Worm (Caenorhabditis elegans) whole organism, early embryonic: Measurements from ENCODE around the gene cut-1.

Experiments used
- B0310.2 ChIP-seq: sonication (generic microtip); optimal IDR thresholded peaks from 2 replicates; lab custom pipeline; 2016; ENCODE audit warnings: mild to moderate bottlenecking, missing genetic modification characterization, missing compliant biosample characterization
- F13C5.2 ChIP-seq: sonication (generic microtip); optimal IDR thresholded peaks from 2 replicates; lab custom pipeline; 2017; ENCODE audit warnings: mild to moderate bottlenecking, missing genetic modification characterization, inconsistent platforms, missing compliant biosample characterization
- aly-1 ChIP-seq: sonication (generic microtip); optimal IDR thresholded peaks from 2 replicates; lab custom pipeline; 2016; ENCODE audit warnings: missing genetic modification characterization, missing compliant biosample characterization
- ama-1 ChIP-seq: fragments of 150-350 bp; optimal IDR thresholded peaks from 2 replicates; lab custom pipeline; 2014
- ceh-13 ChIP-seq: fragments of 200-800 bp; sonication (Bioruptor generic); optimal IDR thresholded peaks from 2 replicates; lab custom pipeline; 2018; ENCODE audit warnings: mild to moderate bottlenecking, missing genetic modification characterization, missing compliant biosample characterization
- ceh-36 ChIP-seq: sonication (generic microtip); optimal IDR thresholded peaks from 2 replicates; lab custom pipeline; 2016; ENCODE audit warnings: missing genetic modification characterization, inconsistent platforms, missing compliant biosample characterization
- ets-7 ChIP-seq: sonication (generic microtip); optimal IDR thresholded peaks from 2 replicates; lab custom pipeline; 2016; ENCODE audit warnings: missing genotype, missing genetic modification characterization, missing compliant biosample characterization
- flt-1 ChIP-seq: fragments of 200-800 bp; sonication (Bioruptor generic); IDR thresholded peaks from 2 replicates; pipeline ENCODE4 v1.3.6; 2022; ENCODE audit warnings: missing genetic modification characterization, missing compliant biosample characterization
- hmbx-1 ChIP-seq: sonication (generic microtip); optimal IDR thresholded peaks from 2 replicates; lab custom pipeline; 2016; ENCODE audit warnings: mild to moderate bottlenecking, missing genetic modification characterization, missing compliant biosample characterization
- hmg-4 ChIP-seq: fragments of 200-800 bp; sonication (Bioruptor generic); optimal IDR thresholded peaks from 2 replicates; lab custom pipeline; 2018; ENCODE audit warnings: mild to moderate bottlenecking, missing genetic modification characterization, missing compliant biosample characterization
- hnd-1 ChIP-seq: sonication (generic microtip); optimal IDR thresholded peaks from 2 replicates; lab custom pipeline; 2016; ENCODE audit warnings: missing genetic modification characterization, missing compliant biosample characterization
- pes-1 ChIP-seq: fragments of 200-800 bp; sonication (Bioruptor generic); IDR thresholded peaks from 2 replicates; pipeline ENCODE4 v1.3.6; 2022; ENCODE audit warnings: missing genetic modification reagents, missing genetic modification characterization, missing compliant biosample characterization
- scrt-1 ChIP-seq: fragments of 200-800 bp; sonication (Bioruptor generic); IDR thresholded peaks from 2 replicates; pipeline ENCODE4 v1.3.6; 2022; ENCODE audit warnings: missing genetic modification characterization, missing compliant biosample characterization
- sea-1 ChIP-seq: fragments of 200-800 bp; sonication (Bioruptor generic); conservative IDR thresholded peaks from 2 replicates; pipeline ENCODE4 v1.3.6; 2022; ENCODE audit warnings: missing genetic modification characterization, missing compliant biosample characterization
- tbx-11 ChIP-seq: fragments of 200-800 bp; sonication (Bioruptor generic); IDR thresholded peaks from 2 replicates; pipeline ENCODE4 v1.3.6; 2022; ENCODE audit warnings: missing genetic modification characterization, missing compliant biosample characterization
- tbx-37 ChIP-seq: fragments of 200-800 bp; sonication (Bioruptor generic); conservative IDR thresholded peaks from 2 replicates; pipeline ENCODE4 v1.3.6; 2022; ENCODE audit warnings: missing genetic modification reagents, missing genetic modification characterization, missing compliant biosample characterization
- tra-4 ChIP-seq: sonication (generic microtip); optimal IDR thresholded peaks from 2 replicates; lab custom pipeline; 2017; ENCODE audit warnings: missing genetic modification characterization, missing compliant biosample characterization

The cut-1 gene

ce11 chrII:11268822-11269221 is at the start of gene cut-1:
Gene cut-1 (plus strand): TSS chrII:11269122.
- TF ChIP-seq ceh-36 (tag; lab: Kevin White, UChicago): no peak
- TF ChIP-seq tbx-37: no peak
- no peak for TF ChIP-seq scrt-1 (GFP tag; lab: Robert Waterston, UW)
- TF ChIP-seq tra-4 (tag; lab: Kevin White, UChicago): no peak
- no peak for TF ChIP-seq pes-1 (GFP tag; lab: Robert Waterston, UW)
- no peak for TF ChIP-seq hnd-1
- no peak for TF ChIP-seq ceh-13 (GFP tag; lab: Kevin White, UChicago)
- no peak for TF ChIP-seq hmg-4
- no peak for TF ChIP-seq ama-1
- no peak for TF ChIP-seq hmbx-1 (tag; lab: Kevin White, UChicago)
- no peak for TF ChIP-seq flt-1 (GFP tag; lab: Robert Waterston, UW)
- no peak for TF ChIP-seq aly-1
- TF ChIP-seq tbx-11 (GFP tag; lab: Robert Waterston, UW): no peak
- TF ChIP-seq ets-7 (tag; lab: Kevin White, UChicago): no peak
- TF ChIP-seq sea-1 (GFP tag; lab: Robert Waterston, UW): no peak
- TF ChIP-seq F13C5.2 (tag; lab: Kevin White, UChicago): no peak
- TF ChIP-seq B0310.2 (tag; lab: Kevin White, UChicago): no peak

- no peak for TF ChIP-seq hmbx-1 (tag; lab: Kevin White, UChicago)
- TF ChIP-seq tbx-37: no peak
- no peak for TF ChIP-seq aly-1
- no peak for TF ChIP-seq ets-7 (tag; lab: Kevin White, UChicago)
- TF ChIP-seq ceh-36 (tag; lab: Kevin White, UChicago): no peak
- no peak for TF ChIP-seq ceh-13 (GFP tag; lab: Kevin White, UChicago)
- no peak for TF ChIP-seq sea-1 (GFP tag; lab: Robert Waterston, UW)
- no peak for TF ChIP-seq tra-4 (tag; lab: Kevin White, UChicago)
- no peak for TF ChIP-seq pes-1 (GFP tag; lab: Robert Waterston, UW)
- no peak for TF ChIP-seq ama-1
- TF ChIP-seq tbx-11 (GFP tag; lab: Robert Waterston, UW): no peak
- TF ChIP-seq flt-1 (GFP tag; lab: Robert Waterston, UW): no peak
- TF ChIP-seq B0310.2 (tag; lab: Kevin White, UChicago): no peak
- no peak for TF ChIP-seq hmg-4
- no peak for TF ChIP-seq scrt-1 (GFP tag; lab: Robert Waterston, UW)
- TF ChIP-seq hnd-1: no peak
- TF ChIP-seq F13C5.2 (tag; lab: Kevin White, UChicago): no peak
These were observed 47.1 kb upstream of the cut-1 start, which contains the start of gene plpr-1 for ce11 chrII:11221771-11222355. Gene plpr-1 (plus strand): TSS chrII:11222305.

DNA sequence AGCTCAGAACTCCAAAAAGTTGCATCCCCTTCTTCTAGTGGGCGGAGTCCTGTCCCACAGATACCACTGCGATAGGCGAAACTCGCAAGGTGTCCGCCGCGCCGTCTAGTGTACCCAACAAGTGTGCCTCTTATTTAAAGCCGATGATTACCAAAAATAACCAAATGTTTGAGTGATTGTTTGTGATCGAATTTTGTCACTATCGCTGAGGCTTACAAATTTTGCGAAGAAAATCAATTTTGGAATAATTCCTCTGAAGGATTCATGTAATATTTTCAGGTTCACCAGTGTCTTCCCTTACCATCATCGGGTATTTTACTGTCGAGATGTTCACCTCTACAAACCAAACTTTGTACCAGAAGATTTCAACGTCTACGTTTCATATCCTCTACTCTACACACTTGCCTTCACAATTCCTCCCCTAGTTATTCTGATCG is 44.9 kb upstream of the cut-1 start:
- TF ChIP-seq B0310.2 (tag; lab: Kevin White, UChicago) (no peak), F13C5.2 (tag; lab: Kevin White, UChicago) (peak; percentile 38)

DNA sequence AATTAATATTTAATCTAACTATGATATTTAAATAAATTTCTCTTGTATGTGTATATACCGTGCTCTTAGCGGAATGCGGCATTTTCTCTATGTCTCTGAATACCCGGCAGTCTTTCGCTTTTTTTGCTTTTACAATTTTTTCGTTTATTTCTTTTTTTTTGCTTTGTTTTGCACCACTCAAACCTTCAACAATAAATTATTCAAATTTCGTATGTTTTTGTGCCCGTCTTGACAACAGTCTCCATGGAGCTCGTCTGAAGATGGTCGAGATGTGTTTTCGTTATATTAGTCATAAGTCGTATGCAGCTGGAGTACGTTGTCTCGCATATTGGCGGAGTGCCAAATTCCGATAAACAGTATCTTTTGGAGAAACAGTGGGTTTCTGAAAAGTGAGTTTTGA is 42.5 kb upstream of the cut-1 start, which contains the start of gene T06D8.2:
T06D8.2 (plus strand) TSS at position 301 of the 400 bp plus-strand sequence.
- TF ChIP-seq flt-1 (GFP tag; lab: Robert Waterston, UW): no peak
- TF ChIP-seq sea-1 (GFP tag; lab: Robert Waterston, UW): no peak
- no peak for TF ChIP-seq scrt-1 (GFP tag; lab: Robert Waterston, UW)
- no peak for TF ChIP-seq F13C5.2 (tag; lab: Kevin White, UChicago)
- no peak for TF ChIP-seq ceh-13 (GFP tag; lab: Kevin White, UChicago)
- no peak for TF ChIP-seq tbx-37
- no peak for TF ChIP-seq B0310.2 (tag; lab: Kevin White, UChicago)
- TF ChIP-seq hmbx-1 (tag; lab: Kevin White, UChicago): no peak
- TF ChIP-seq ceh-36 (tag; lab: Kevin White, UChicago): no peak
- TF ChIP-seq aly-1: no peak
- TF ChIP-seq tra-4 (tag; lab: Kevin White, UChicago): no peak
- TF ChIP-seq pes-1 (GFP tag; lab: Robert Waterston, UW): no peak
- TF ChIP-seq ets-7 (tag; lab: Kevin White, UChicago): no peak
- no peak for TF ChIP-seq ama-1
- no peak for TF ChIP-seq hnd-1

ce11 chrII:11234751-11235150 is 34.2 kb upstream of the cut-1 start, which contains the start of gene cox-15:
Gene cox-15 (minus strand): TSS chrII:11234952.
- no peak for TF ChIP-seq tbx-11 (GFP tag; lab: Robert Waterston, UW)
- TF ChIP-seq hnd-1: no peak
- TF ChIP-seq sea-1 (GFP tag; lab: Robert Waterston, UW): no peak
- no peak for TF ChIP-seq scrt-1 (GFP tag; lab: Robert Waterston, UW)
- TF ChIP-seq hmg-4: no peak
- no peak for TF ChIP-seq ets-7 (tag; lab: Kevin White, UChicago)
- TF ChIP-seq tra-4 (tag; lab: Kevin White, UChicago): no peak
- TF ChIP-seq ceh-13 (GFP tag; lab: Kevin White, UChicago): no peak
- TF ChIP-seq ama-1: no peak
- no peak for TF ChIP-seq F13C5.2 (tag; lab: Kevin White, UChicago)
- TF ChIP-seq aly-1: no peak
- TF ChIP-seq hmbx-1 (tag; lab: Kevin White, UChicago): no peak
- no peak for TF ChIP-seq tbx-37
- TF ChIP-seq flt-1 (GFP tag; lab: Robert Waterston, UW): no peak
- TF ChIP-seq ceh-36 (tag; lab: Kevin White, UChicago): no peak
- TF ChIP-seq pes-1 (GFP tag; lab: Robert Waterston, UW): no peak
- no peak for TF ChIP-seq B0310.2 (tag; lab: Kevin White, UChicago)

DNA sequence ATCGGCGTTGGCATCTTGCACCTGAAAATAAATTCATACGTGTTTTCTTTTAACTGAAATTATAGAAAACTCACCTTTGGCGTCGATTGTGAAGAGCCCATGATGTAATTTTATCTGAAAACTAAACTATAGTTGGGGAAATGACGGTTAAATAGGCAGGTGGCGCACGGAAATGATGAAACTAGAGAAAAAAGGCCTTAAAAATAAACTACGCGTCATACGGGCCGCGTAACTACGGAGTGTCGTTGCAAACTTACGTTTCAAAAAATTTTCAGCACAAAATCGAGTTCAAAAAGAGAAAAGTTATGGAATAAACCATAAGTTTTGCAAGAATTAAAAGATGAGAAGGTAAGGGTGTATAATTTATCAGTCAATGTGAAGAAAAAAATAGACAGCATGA is 32.6 kb upstream of the cut-1 start, which contains the start of gene cchl-1:
cchl-1 (minus strand) TSS at position 114 of the 400 bp plus-strand sequence.
- TF ChIP-seq ama-1 (peak; percentile 2), tbx-11 (GFP tag; lab: Robert Waterston, UW) (no peak), ets-7 (tag; lab: Kevin White, UChicago) (no peak)

DNA sequence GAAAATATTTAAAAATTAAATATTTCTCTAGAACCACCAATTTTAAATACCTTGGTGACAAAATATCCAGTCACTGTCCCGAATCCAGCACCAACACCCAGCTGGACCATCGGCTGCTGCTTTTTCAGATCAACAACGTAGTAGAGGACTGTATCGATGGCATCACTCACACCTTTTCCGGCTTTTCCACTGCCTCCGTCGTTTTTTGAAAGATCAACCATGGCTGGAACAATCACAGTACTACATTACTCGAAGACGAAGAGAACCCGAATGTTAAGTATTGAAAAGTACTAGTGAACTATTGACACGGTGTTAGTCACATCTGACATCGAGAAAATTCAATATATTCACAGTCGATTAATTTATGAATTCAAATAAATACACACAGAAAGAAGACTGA is 31.8 kb upstream of the cut-1 start, which contains the start of gene fndc-1:
fndc-1 (minus strand) TSS at position 227 of the 400 bp plus-strand sequence.
- no peak for TF ChIP-seq tbx-37
- no peak for TF ChIP-seq hmbx-1 (tag; lab: Kevin White, UChicago)
- TF ChIP-seq scrt-1 (GFP tag; lab: Robert Waterston, UW): no peak
- no peak for TF ChIP-seq B0310.2 (tag; lab: Kevin White, UChicago)
- TF ChIP-seq sea-1 (GFP tag; lab: Robert Waterston, UW): no peak
- TF ChIP-seq hnd-1: no peak
- TF ChIP-seq ceh-36 (tag; lab: Kevin White, UChicago): no peak
- no peak for TF ChIP-seq hmg-4
- TF ChIP-seq flt-1 (GFP tag; lab: Robert Waterston, UW): no peak
